Worm (Caenorhabditis elegans) whole organism, L2 larva: ENCODE data around the gene str-226.

Source experiments
- alr-1 ChIP-seq: fragments of 150-350 bp; optimal IDR thresholded peaks from 2 replicates; lab custom pipeline; 2014; ENCODE audit warnings: missing biosample characterization, missing genetic modification characterization
- egl-27 ChIP-seq: sonication (generic microtip); optimal IDR thresholded peaks from 3 replicates; lab custom pipeline; 2017; ENCODE audit warnings: missing biosample characterization, missing genetic modification reagents, missing genetic modification characterization
- lsy-2 ChIP-seq, 2 experiments: fragments of 150-350 bp in 1 of 2; sonication (generic microtip) in 1 of 2; optimal IDR thresholded peaks; 2 replicates each; lab custom pipeline; 2014 to 2017; ENCODE audit warnings: missing biosample characterization in 2 of 2, missing genetic modification characterization in 2 of 2
- nhr-12 ChIP-seq: fragments of 150-350 bp; optimal IDR thresholded peaks from 2 replicates; lab custom pipeline; 2014; ENCODE audit warnings: missing biosample characterization, missing genetic modification characterization
- nhr-21 ChIP-seq: fragments of 150-350 bp; optimal IDR thresholded peaks from 2 replicates; lab custom pipeline; 2014; ENCODE audit warnings: missing biosample characterization, missing genetic modification characterization

DNA sequence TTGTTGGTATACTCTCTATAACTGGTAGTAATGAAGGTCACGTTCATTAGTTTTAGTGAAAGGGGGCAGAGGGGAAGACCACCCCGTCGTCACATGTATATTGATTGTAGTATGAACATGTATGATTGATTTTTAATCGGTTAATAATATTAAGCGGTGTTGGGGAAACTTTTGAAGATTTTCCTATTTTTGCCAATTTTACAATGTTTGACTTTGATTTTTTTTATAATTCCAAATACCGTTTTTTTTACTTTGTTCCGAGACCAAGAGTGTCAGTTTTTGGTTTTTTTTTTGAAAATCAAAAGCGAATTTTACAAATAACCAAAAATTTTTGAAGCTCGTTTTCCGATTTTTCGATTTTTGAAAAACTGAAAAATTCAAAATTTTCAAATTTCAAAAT, 22.8 kb downstream of the str-226 start, which contains the start of gene nhr-221:
- TF ChIP-seq egl-27 (tag; lab: Kevin White, UChicago), result no peak
- no peak for TF ChIP-seq nhr-21 (tag; lab: Kevin White, UChicago)
- TF ChIP-seq alr-1, result no peak
- no peak for TF ChIP-seq lsy-2 (tag; optimal IDR thresholded peaks at IDR 0.05; lab: Kevin White, UChicago)
- no peak for TF ChIP-seq nhr-12
